Worm (Caenorhabditis elegans): ENCODE results near the gene ZC116.1.

DNA sequence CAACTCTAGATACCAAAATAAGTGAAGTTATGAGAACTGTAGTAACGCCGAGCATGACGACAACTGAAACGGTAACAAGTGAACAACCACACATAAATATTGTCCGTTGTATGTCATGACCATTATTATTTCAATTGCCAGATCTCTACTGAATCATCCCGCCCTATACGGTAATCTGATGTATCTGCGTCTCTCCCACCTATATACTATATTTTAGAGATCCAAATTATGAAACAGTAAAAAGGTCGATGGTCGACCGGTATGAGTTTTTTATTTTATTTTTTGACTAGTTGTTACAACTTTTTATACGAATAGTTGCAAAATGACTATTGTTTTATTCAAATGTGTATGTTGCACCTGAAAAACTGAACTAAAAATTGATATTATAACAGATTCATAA, 19.0 kb upstream of the ZC116.1 start, which contains the start of gene ttr-43:
- TF ChIP-seq egl-5 (tag; optimal IDR thresholded peaks at IDR 0.05) (no peak), unc-62 (GFP tag; optimal IDR thresholded peaks at IDR 0.05) (no peak), nhr-25 (tag; optimal IDR thresholded peaks at IDR 0.05) (no peak), R02D3.7 (tag; optimal IDR thresholded peaks at IDR 0.05) (no peak), pha-4 (tag; optimal IDR thresholded peaks at IDR 0.05) (no peak), elt-3 (tag; optimal IDR thresholded peaks at IDR 0.05) (no peak), daf-12 (tag; optimal IDR thresholded peaks at IDR 0.05) (no peak), nhr-28 (tag; optimal IDR thresholded peaks at IDR 0.05) (no peak), aly-2 (tag; optimal IDR thresholded peaks at IDR 0.05) (no peak)
